Worm (Caenorhabditis elegans) whole organism, L1 larva: Measurements from ENCODE around the gene C34E10.10.
A peak's percentile ranks its signal among the peaks of the same experiment; 100 is the strongest.

Experiments used
- aly-2 ChIP-seq: fragments of 150-350 bp; optimal IDR thresholded peaks from 2 replicates; lab custom pipeline; 2014; ENCODE audit warnings: missing biosample characterization, missing genetic modification characterization
- ceh-63 ChIP-seq: fragments of 200-800 bp; sonication (Bioruptor generic); optimal IDR thresholded peaks from 2 replicates; lab custom pipeline; 2018; ENCODE audit warnings: mild to moderate bottlenecking, missing genetic modification characterization, missing compliant biosample characterization
- ceh-82 ChIP-seq, 3 experiments: fragments of 150-350 bp in 1 of 3; sonication (generic microtip) in 2 of 3; optimal IDR thresholded peaks; 2 replicates each; lab custom pipeline; 2014 to 2017; ENCODE audit warnings: missing biosample characterization in 3 of 3, missing genetic modification characterization in 3 of 3
- lsy-2 ChIP-seq, 2 experiments: fragments of 150-350 bp; optimal IDR thresholded peaks; 2 replicates each; lab custom pipeline; 2014; ENCODE audit warnings: missing biosample characterization in 2 of 2, missing genetic modification characterization in 2 of 2
- nhr-11 ChIP-seq: fragments of 150-350 bp; optimal IDR thresholded peaks from 2 replicates; lab custom pipeline; 2014; ENCODE audit warnings: missing biosample characterization, missing genetic modification characterization
- pqm-1 ChIP-seq: sonication (generic microtip); optimal IDR thresholded peaks from 3 replicates; lab custom pipeline; 2017; ENCODE audit warnings: missing biosample characterization, missing genetic modification characterization
- unc-62 ChIP-seq: fragments of 150-350 bp; optimal IDR thresholded peaks from 2 replicates; lab custom pipeline; 2014; ENCODE audit warnings: missing biosample characterization, missing genetic modification reagents, missing genetic modification characterization

DNA sequence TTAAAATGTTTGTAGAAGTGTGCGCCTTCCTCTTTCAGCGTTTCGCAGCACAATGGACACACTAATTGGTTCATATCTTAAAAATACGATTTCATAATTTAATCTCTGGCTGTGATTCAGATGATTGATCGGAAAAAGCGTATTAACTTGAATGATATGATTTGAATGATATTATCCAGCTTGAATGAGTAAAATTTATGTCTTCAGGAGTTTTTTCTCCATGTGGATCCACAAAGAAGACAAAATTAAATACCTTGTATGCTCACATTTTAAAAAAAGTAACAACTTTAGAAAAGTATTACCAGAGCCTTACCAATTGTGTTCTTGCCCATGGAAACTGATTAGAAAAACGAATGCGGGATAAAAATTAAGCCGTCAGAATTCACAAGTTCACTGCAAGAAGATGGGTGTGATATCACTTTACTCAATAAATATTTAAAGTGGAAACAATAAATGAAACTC is 45.7 kb upstream of the C34E10.10 start, which contains the start of gene ztf-8:
- TF ChIP-seq ceh-63 (GFP tag; lab: Kevin White, UChicago) (no peak), lsy-2 (tag; optimal IDR thresholded peaks at IDR 0.05; lab: Kevin White, UChicago) (no peak), nhr-11 (tag; lab: Kevin White, UChicago) (no peak), unc-62 (GFP tag; lab: Kevin White, UChicago) (no peak), ceh-82 (tag; optimal IDR thresholded peaks at IDR 0.05; lab: Kevin White, UChicago) (no peak), aly-2 (tag; lab: Kevin White, UChicago) (peak; percentile 51), pqm-1 (no peak)
